Worm (Caenorhabditis elegans) whole organism, L1 larva: ENCODE results near the gene orai-1.

Source experiments
- C04F5.9 ChIP-seq: sonication (generic microtip); optimal IDR thresholded peaks from 2 replicates; lab custom pipeline; 2016; ENCODE audit warnings: missing genetic modification characterization, missing compliant biosample characterization
- alr-1 ChIP-seq: fragments of 200-800 bp; sonication (Bioruptor generic); optimal IDR thresholded peaks from 2 replicates; lab custom pipeline; 2018; ENCODE audit warnings: borderline replicate concordance, mild to moderate bottlenecking, missing genetic modification characterization, missing compliant biosample characterization
- aly-2 ChIP-seq: fragments of 150-350 bp; optimal IDR thresholded peaks from 2 replicates; lab custom pipeline; 2014; ENCODE audit warnings: missing biosample characterization, missing genetic modification characterization
- blmp-1 ChIP-seq: fragments of 150-350 bp; optimal IDR thresholded peaks from 2 replicates; lab custom pipeline; 2014; ENCODE audit warnings: missing biosample characterization, missing genetic modification characterization
- ceh-82 ChIP-seq, 3 experiments: fragments of 150-350 bp in 1 of 3; sonication (generic microtip) in 2 of 3; optimal IDR thresholded peaks; 2 replicates each; lab custom pipeline; 2014 to 2017; ENCODE audit warnings: missing biosample characterization in 3 of 3, missing genetic modification characterization in 3 of 3
- ces-1 ChIP-seq: fragments of 150-350 bp; optimal IDR thresholded peaks from 2 replicates; lab custom pipeline; 2014; ENCODE audit warnings: missing biosample characterization, missing genetic modification reagents, missing genetic modification characterization
- dsc-1 ChIP-seq: sonication (generic microtip); optimal IDR thresholded peaks from 2 replicates; lab custom pipeline; 2016; ENCODE audit warnings: mild to moderate bottlenecking, missing genetic modification characterization, missing compliant biosample characterization
- efl-1 ChIP-seq, 4 experiments: fragments of 150-350 bp; optimal IDR thresholded peaks in 3 of 4; peaks in 1 of 4; 1 replicate in 1 of 4; 2 replicates in 3 of 4; lab custom pipeline; 2014; ENCODE audit warnings: missing biosample characterization in 2 of 4, missing genetic modification characterization in 2 of 4, missing genetic modification reagents in 2 of 4
- elt-2 ChIP-seq: sonication (generic microtip); optimal IDR thresholded peaks from 2 replicates; lab custom pipeline; 2016; ENCODE audit warnings: missing genetic modification characterization, mild to moderate bottlenecking, inconsistent platforms, missing compliant biosample characterization, missing genetic modification reagents
- fkh-4 ChIP-seq: sonication (generic microtip); optimal IDR thresholded peaks from 2 replicates; lab custom pipeline; 2016; ENCODE audit warnings: missing compliant biosample characterization, missing genetic modification characterization, borderline replicate concordance
- fkh-8 ChIP-seq: sonication (generic microtip); optimal IDR thresholded peaks from 2 replicates; lab custom pipeline; 2016; ENCODE audit warnings: mild to moderate bottlenecking, missing genetic modification characterization, missing compliant biosample characterization
- hlh-4 ChIP-seq: sonication (generic microtip); optimal IDR thresholded peaks from 2 replicates; lab custom pipeline; 2016; ENCODE audit warnings: mild to moderate bottlenecking, missing genetic modification characterization, missing compliant biosample characterization
- jun-1 ChIP-seq: fragments of 150-350 bp; optimal IDR thresholded peaks from 2 replicates; lab custom pipeline; 2014; ENCODE audit warnings: missing biosample characterization, missing genetic modification reagents, missing genetic modification characterization
- lin-14 ChIP-seq: fragments of 200-800 bp; sonication (Bioruptor generic); optimal IDR thresholded peaks from 2 replicates; lab custom pipeline; 2018; ENCODE audit warnings: mild to moderate bottlenecking, missing genetic modification characterization, moderate library complexity, missing compliant biosample characterization
- lin-35 ChIP-seq, 2 experiments: fragments of 150-350 bp; optimal IDR thresholded peaks; 2 replicates each; lab custom pipeline; 2014; ENCODE audit warnings: missing biosample characterization in 2 of 2, missing genetic modification characterization in 2 of 2, missing genetic modification reagents in 2 of 2
- lir-3 ChIP-seq: sonication (generic microtip); optimal IDR thresholded peaks from 2 replicates; lab custom pipeline; 2016; ENCODE audit warnings: mild to moderate bottlenecking, missing genetic modification characterization, moderate library complexity, missing compliant biosample characterization; ENCODE audit not compliant: poor library complexity
- lsy-2 ChIP-seq, 2 experiments: fragments of 150-350 bp; optimal IDR thresholded peaks; 2 replicates each; lab custom pipeline; 2014; ENCODE audit warnings: missing biosample characterization in 2 of 2, missing genetic modification characterization in 2 of 2
- mab-9 ChIP-seq: fragments of 200-800 bp; sonication (Bioruptor generic); IDR thresholded peaks from 2 replicates; pipeline ENCODE4 v1.3.6; 2022; ENCODE audit warnings: missing genetic modification reagents, missing genetic modification characterization, missing compliant biosample characterization
- mdl-1 ChIP-seq, 2 experiments: fragments of 150-350 bp; optimal IDR thresholded peaks; 2 replicates each; lab custom pipeline; 2014 to 2017; ENCODE audit warnings: missing biosample characterization in 2 of 2, missing genetic modification characterization in 2 of 2, inconsistent platforms in 1 of 2
- nhr-11 ChIP-seq: fragments of 150-350 bp; optimal IDR thresholded peaks from 2 replicates; lab custom pipeline; 2014; ENCODE audit warnings: missing biosample characterization, missing genetic modification characterization
- nhr-20 ChIP-seq: sonication (generic microtip); optimal IDR thresholded peaks from 2 replicates; lab custom pipeline; 2016; ENCODE audit warnings: mild to moderate bottlenecking, missing genetic modification characterization, missing compliant biosample characterization
- nhr-237 ChIP-seq: fragments of 150-350 bp; optimal IDR thresholded peaks from 2 replicates; lab custom pipeline; 2014; ENCODE audit warnings: missing biosample characterization, missing genetic modification characterization
- nhr-28 ChIP-seq: fragments of 150-350 bp; optimal IDR thresholded peaks from 2 replicates; lab custom pipeline; 2014; ENCODE audit warnings: missing biosample characterization, missing genetic modification characterization
- nhr-76 ChIP-seq: sonication (generic microtip); optimal IDR thresholded peaks from 2 replicates; lab custom pipeline; 2017; ENCODE audit warnings: missing biosample characterization, missing genetic modification characterization
- nhr-77 ChIP-seq: fragments of 150-350 bp; optimal IDR thresholded peaks from 2 replicates; lab custom pipeline; 2014; ENCODE audit warnings: missing biosample characterization, missing genetic modification characterization
- nhr-84 ChIP-seq: sonication (generic microtip); optimal IDR thresholded peaks from 2 replicates; lab custom pipeline; 2017; ENCODE audit warnings: missing biosample characterization, missing genetic modification characterization
- nhr-85 ChIP-seq: sonication (generic microtip); peaks from one replicate; lab custom pipeline; 2016; ENCODE audit warnings: missing genetic modification characterization, inconsistent platforms, missing compliant biosample characterization
- nhr-90 ChIP-seq: sonication (generic microtip); optimal IDR thresholded peaks from 2 replicates; lab custom pipeline; 2016; ENCODE audit warnings: mild to moderate bottlenecking, missing genetic modification characterization, missing compliant biosample characterization; ENCODE audit not compliant: poor library complexity
- rnt-1 ChIP-seq: sonication (generic microtip); optimal IDR thresholded peaks from 2 replicates; lab custom pipeline; 2016; ENCODE audit warnings: mild to moderate bottlenecking, missing genetic modification characterization, moderate library complexity, missing compliant biosample characterization
- snu-23 ChIP-seq: sonication (generic microtip); optimal IDR thresholded peaks from 2 replicates; lab custom pipeline; 2016; ENCODE audit warnings: missing genetic modification characterization, missing compliant biosample characterization
- sptf-1 ChIP-seq: fragments of 150-350 bp; optimal IDR thresholded peaks from 2 replicates; lab custom pipeline; 2014; ENCODE audit warnings: missing biosample characterization, missing genetic modification characterization
- tbx-2 ChIP-seq: sonication (generic microtip); optimal IDR thresholded peaks from 2 replicates; lab custom pipeline; 2016; ENCODE audit warnings: missing genetic modification characterization, missing compliant biosample characterization
- unc-62 ChIP-seq: fragments of 150-350 bp; optimal IDR thresholded peaks from 2 replicates; lab custom pipeline; 2014; ENCODE audit warnings: missing biosample characterization, missing genetic modification reagents, missing genetic modification characterization
- vab-15 ChIP-seq: sonication (generic microtip); optimal IDR thresholded peaks from 2 replicates; lab custom pipeline; 2017; ENCODE audit warnings: missing genotype, mild to moderate bottlenecking, missing genetic modification characterization, missing compliant biosample characterization
- zip-4 ChIP-seq: fragments of 200-800 bp; sonication (Bioruptor generic); optimal IDR thresholded peaks from 2 replicates; lab custom pipeline; 2018; ENCODE audit warnings: mild to moderate bottlenecking, missing genetic modification characterization, moderate library complexity, missing compliant biosample characterization
- ztf-11 ChIP-seq, 2 experiments: sonication (generic microtip); optimal IDR thresholded peaks; 2 replicates each; lab custom pipeline; 2016 to 2017; ENCODE audit warnings: missing genetic modification characterization in 2 of 2, missing biosample characterization in 1 of 2, missing compliant biosample characterization in 1 of 2
- ztf-4 ChIP-seq: fragments of 150-350 bp; optimal IDR thresholded peaks from 2 replicates; lab custom pipeline; 2014; ENCODE audit warnings: missing biosample characterization, missing genetic modification characterization

The orai-1 gene

ce11 chrIII:612759-613158 lies 33.8 kb upstream of the orai-1 start:
- TF ChIP-seq lin-35 (GFP tag; optimal IDR thresholded peaks at IDR 0.05; lab: Kevin White, UChicago) = no peak
- peak; percentile 55 for TF ChIP-seq nhr-85 (tag; lab: Kevin White, UChicago)
- TF ChIP-seq rnt-1 (tag; lab: Kevin White, UChicago) = no peak
- TF ChIP-seq lin-14 (GFP tag; lab: Kevin White, UChicago) = peak; percentile 57
- no peak for TF ChIP-seq sptf-1
- TF ChIP-seq ces-1 (GFP tag; lab: Kevin White, UChicago) = peak; percentile 21
- TF ChIP-seq jun-1 = no peak
- no peak for TF ChIP-seq efl-1 (optimal IDR thresholded peaks at IDR 0.05; lab: Kevin White, UChicago)
- peak in 1 of 2 experiments; percentile 2 for TF ChIP-seq efl-1 (GFP tag; optimal IDR thresholded peaks at IDR 0.05 in 1 of 2; lab: Kevin White, UChicago)

ce11 chrIII:614447-614846 lies 32.1 kb upstream of the orai-1 start, which contains the start of gene T19C3.3:
TSS of gene T19C3.3 (minus strand) at chrIII:614547.
- TF ChIP-seq nhr-77 (tag; lab: Kevin White, UChicago) = no peak
- TF ChIP-seq C04F5.9 (tag; lab: Kevin White, UChicago) = no peak
- TF ChIP-seq nhr-20 = no peak
- no peak for TF ChIP-seq nhr-237
- peak; percentile 12 for TF ChIP-seq lin-14 (GFP tag; lab: Kevin White, UChicago)

ce11 chrIII:617467-617866 lies 29.1 kb upstream of the orai-1 start, which contains the start of gene T19C3.2:
TSS of gene T19C3.2 (minus strand) at chrIII:617567.
- TF ChIP-seq nhr-84 (tag; lab: Kevin White, UChicago) (no peak), ztf-11 (tag; optimal IDR thresholded peaks at IDR 0.05; lab: Kevin White, UChicago) (no peak), unc-62 (no peak), fkh-4 (tag; lab: Kevin White, UChicago) (no peak), mab-9 (no peak), nhr-28 (tag; lab: Kevin White, UChicago) (no peak), fkh-8 (no peak), nhr-76 (no peak), ces-1 (GFP tag; lab: Kevin White, UChicago) (no peak), nhr-85 (tag; lab: Kevin White, UChicago) (no peak), mdl-1 (tag; optimal IDR thresholded peaks at IDR 0.05; lab: Kevin White, UChicago) (no peak), nhr-11 (tag; lab: Kevin White, UChicago) (no peak), sptf-1 (no peak), aly-2 (no peak), alr-1 (no peak), lin-35 (GFP tag; optimal IDR thresholded peaks at IDR 0.05; lab: Kevin White, UChicago) (no peak), hlh-4 (tag; lab: Kevin White, UChicago) (no peak), ztf-4 (tag; lab: Kevin White, UChicago) (no peak), tbx-2 (tag; lab: Kevin White, UChicago) (no peak)

DNA sequence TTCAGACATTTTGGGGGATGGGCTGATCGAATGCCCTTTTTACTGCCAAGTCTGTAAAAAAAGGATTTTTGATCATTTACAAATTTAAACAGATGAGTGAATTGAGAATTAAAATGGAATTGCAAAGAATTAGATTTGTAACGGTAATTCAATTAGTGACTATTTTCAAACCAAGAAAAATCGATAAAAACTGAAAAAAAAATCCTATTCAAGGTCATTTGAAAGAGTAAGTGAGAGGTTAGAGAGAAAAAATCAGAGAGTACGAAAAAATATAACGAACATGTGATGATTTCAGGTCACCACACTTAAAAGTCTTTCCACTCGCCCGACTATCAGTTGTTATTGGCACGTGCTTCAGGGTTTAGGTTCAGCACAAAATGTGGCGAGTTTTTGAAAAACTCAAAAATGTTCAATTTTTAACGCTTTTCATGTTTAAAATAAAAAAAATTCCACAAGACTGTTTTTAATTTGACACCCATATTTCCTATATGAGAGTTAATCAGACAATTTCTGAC lies 26.3 kb upstream of the orai-1 start, which contains the start of gene T19C3.4:
Gene T19C3.4 (minus strand): TSS at position 51 of the 515 bp plus-strand sequence.
- no peak for TF ChIP-seq vab-15 (tag; lab: Kevin White, UChicago)
- TF ChIP-seq efl-1 (optimal IDR thresholded peaks at IDR 0.05; lab: Kevin White, UChicago) = no peak
- peak in 1 of 2 experiments; percentile 35 for TF ChIP-seq efl-1 (GFP tag; optimal IDR thresholded peaks at IDR 0.05 in 1 of 2; lab: Kevin White, UChicago)
- peak; percentile 73 for TF ChIP-seq nhr-85 (tag; lab: Kevin White, UChicago)
- TF ChIP-seq elt-2 (tag; lab: Kevin White, UChicago) = peak; percentile 27
- TF ChIP-seq lir-3 = no peak
- no peak for TF ChIP-seq zip-4 (GFP tag; lab: Kevin White, UChicago)
- no peak for TF ChIP-seq ceh-82 (tag; optimal IDR thresholded peaks at IDR 0.05; lab: Kevin White, UChicago)
- TF ChIP-seq nhr-90 (tag; lab: Kevin White, UChicago) = peak; percentile 9
- TF ChIP-seq alr-1 = no peak
- no peak for TF ChIP-seq blmp-1
- peak in 1 of 2 experiments; percentile 19 for TF ChIP-seq lsy-2 (tag; optimal IDR thresholded peaks at IDR 0.05; lab: Kevin White, UChicago)
- TF ChIP-seq lin-35 (GFP tag; optimal IDR thresholded peaks at IDR 0.05; lab: Kevin White, UChicago) = peak in 1 of 2 experiments; percentile 52
- peak in 1 of 2 experiments; percentile 30 for TF ChIP-seq mdl-1 (tag; optimal IDR thresholded peaks at IDR 0.05; lab: Kevin White, UChicago)
- TF ChIP-seq dsc-1 (tag; lab: Kevin White, UChicago) = no peak
- peak; percentile 16 for TF ChIP-seq snu-23 (GFP tag; lab: Kevin White, UChicago)
